Worm (Caenorhabditis elegans): ENCODE data around the gene sgt-1.

DNA sequence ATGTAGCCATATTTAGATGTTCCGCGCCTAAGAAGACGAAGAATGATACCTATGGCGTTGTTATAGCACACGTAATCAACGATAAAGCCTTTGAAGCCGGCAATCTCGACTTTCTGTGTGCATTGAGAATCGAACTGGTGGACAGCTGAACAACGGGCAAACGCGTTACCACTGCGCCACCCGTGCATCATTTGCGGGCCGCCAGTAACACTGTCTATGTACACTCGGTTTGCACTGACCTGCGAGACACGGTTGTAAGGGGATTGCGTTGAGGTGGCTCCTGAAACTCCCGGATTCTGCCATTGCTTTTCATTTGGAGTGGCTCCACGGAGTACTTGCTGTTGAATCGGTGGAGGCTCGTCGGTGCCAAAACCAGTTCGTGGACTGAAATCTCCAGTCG is 38.8 kb upstream of the sgt-1 start:
- TF ChIP-seq dao-5 (tag; optimal IDR thresholded peaks at IDR 0.05) (peak; percentile 44), W03F9.2 (tag; optimal IDR thresholded peaks at IDR 0.05) (no peak)
